Worm (Caenorhabditis elegans) whole organism, young adult: ENCODE results near the gene sro-1.

Experiments used
- B0261.1 ChIP-seq: sonication (generic microtip); optimal IDR thresholded peaks from 2 replicates; lab custom pipeline; 2016; ENCODE audit warnings: mild to moderate bottlenecking, missing genetic modification characterization, moderate library complexity, missing compliant biosample characterization
- F49E8.2 ChIP-seq: sonication (generic microtip); optimal IDR thresholded peaks from 3 replicates; lab custom pipeline; 2017; ENCODE audit warnings: missing genetic modification characterization, mild to moderate bottlenecking, missing compliant biosample characterization, antibody characterized with exemption, moderate library complexity; ENCODE audit not compliant: insufficient read depth
- ceh-27 ChIP-seq: fragments of 200-800 bp; sonication (Bioruptor generic); optimal IDR thresholded peaks from 2 replicates; lab custom pipeline; 2018; ENCODE audit warnings: mild to moderate bottlenecking, missing genetic modification characterization, moderate library complexity, missing compliant biosample characterization
- dpl-1 ChIP-seq: fragments of 150-350 bp; optimal IDR thresholded peaks from 2 replicates; lab custom pipeline; 2014; ENCODE audit warnings: missing biosample characterization, missing genetic modification reagents, missing genetic modification characterization
- lsy-27 ChIP-seq: sonication (generic microtip); optimal IDR thresholded peaks from 2 replicates; lab custom pipeline; 2017; ENCODE audit warnings: missing genetic modification characterization, mild to moderate bottlenecking, missing compliant biosample characterization, antibody characterized with exemption, missing genotype, borderline replicate concordance; ENCODE audit not compliant: insufficient read depth
- mxl-1 ChIP-seq: sonication (generic microtip); optimal IDR thresholded peaks from 2 replicates; lab custom pipeline; 2016; ENCODE audit warnings: missing genetic modification characterization, missing compliant biosample characterization
- nfya-1 ChIP-seq: sonication (generic microtip); optimal IDR thresholded peaks from 2 replicates; lab custom pipeline; 2017; ENCODE audit warnings: antibody characterized with exemption, missing compliant biosample characterization, missing genetic modification characterization, borderline replicate concordance; ENCODE audit not compliant: insufficient read depth
- nfyb-1 ChIP-seq: fragments of 200-800 bp; sonication (Bioruptor generic); IDR thresholded peaks from 2 replicates; pipeline ENCODE4 v1.3.6; 2022; ENCODE audit warnings: missing genetic modification reagents, missing genetic modification characterization, missing compliant biosample characterization
- nhr-120 ChIP-seq: fragments of 200-800 bp; sonication (Bioruptor generic); IDR thresholded peaks from 2 replicates; pipeline ENCODE4 v1.3.6; 2022; ENCODE audit warnings: missing genetic modification characterization, missing compliant biosample characterization
- pha-4 ChIP-seq: fragments of 150-350 bp; sonication (generic microtip); optimal IDR thresholded peaks from 2 replicates; lab custom pipeline; 2014; ENCODE audit warnings: missing biosample characterization, missing genetic modification reagents, missing genetic modification characterization
- repo-1 ChIP-seq: sonication (generic microtip); optimal IDR thresholded peaks from 2 replicates; lab custom pipeline; 2017; ENCODE audit warnings: mild to moderate bottlenecking, missing genetic modification characterization, missing compliant biosample characterization
- zfh-2 ChIP-seq: fragments of 200-800 bp; sonication (Bioruptor generic); conservative IDR thresholded peaks from 2 replicates; pipeline ENCODE4 v1.3.6; 2022; ENCODE audit warnings: missing genetic modification reagents, missing genetic modification characterization, missing compliant biosample characterization
- ztf-6 ChIP-seq: fragments of 200-800 bp; sonication (Bioruptor generic); IDR thresholded peaks from 2 replicates; pipeline ENCODE4 v1.3.6; 2022; ENCODE audit warnings: missing genetic modification reagents, missing genetic modification characterization, missing compliant biosample characterization

DNA sequence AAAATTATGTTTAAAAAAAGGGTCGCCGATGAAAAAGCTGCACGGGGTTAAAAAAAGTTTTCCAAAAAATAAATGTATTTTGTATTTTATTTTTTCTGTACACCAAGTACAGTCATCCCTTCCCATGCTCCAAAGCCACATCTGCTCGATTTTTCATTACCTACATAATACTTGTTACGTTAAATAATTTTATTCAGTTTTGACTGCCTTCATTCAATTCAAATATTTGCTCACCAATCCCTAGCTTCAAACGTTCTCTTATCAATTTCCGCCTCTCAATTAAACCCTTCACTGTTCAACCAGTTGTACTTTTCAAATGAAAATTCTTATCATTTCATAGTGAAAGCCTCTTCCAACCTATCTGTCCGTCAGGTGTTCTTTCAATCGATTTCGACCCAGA lies 28.7 kb upstream of the sro-1 start, which contains the start of gene R10H1.1:
- no peak for TF ChIP-seq dpl-1 (GFP tag; lab: Kevin White, UChicago)
- TF ChIP-seq mxl-1 (tag; lab: Kevin White, UChicago) = no peak
- no peak for TF ChIP-seq pha-4
- TF ChIP-seq nhr-120 (GFP tag; lab: Robert Waterston, UW) = no peak
- TF ChIP-seq zfh-2 (GFP tag; lab: Robert Waterston, UW) = no peak
- no peak for TF ChIP-seq nfya-1 (tag; lab: Kevin White, UChicago)
- no peak for TF ChIP-seq ztf-6 (GFP tag; lab: Robert Waterston, UW)
- no peak for TF ChIP-seq lsy-27 (tag; lab: Kevin White, UChicago)
- no peak for TF ChIP-seq nfyb-1 (GFP tag; lab: Robert Waterston, UW)
- no peak for TF ChIP-seq F49E8.2 (tag; lab: Kevin White, UChicago)
- no peak for TF ChIP-seq ceh-27 (GFP tag; lab: Kevin White, UChicago)
- TF ChIP-seq B0261.1 (tag; lab: Kevin White, UChicago) = no peak
- TF ChIP-seq repo-1 (tag; lab: Kevin White, UChicago) = no peak
